Worm (Caenorhabditis elegans) whole organism, L4 larva: ENCODE measurements around the gene col-159.

Source experiments
- R02D3.7 ChIP-seq: fragments of 150-350 bp; sonication (generic microtip); optimal IDR thresholded peaks from 3 replicates; lab custom pipeline; 2014; ENCODE audit warnings: missing biosample characterization, missing genetic modification characterization
- ZK546.5 ChIP-seq, 2 experiments: sonication (generic microtip); optimal IDR thresholded peaks; 2 replicates each; lab custom pipeline; 2017; ENCODE audit warnings: missing biosample characterization in 2 of 2, missing genetic modification characterization in 2 of 2
- dpl-1 ChIP-seq: fragments of 150-350 bp; optimal IDR thresholded peaks from 2 replicates; lab custom pipeline; 2014; ENCODE audit warnings: missing biosample characterization, missing genetic modification reagents, missing genetic modification characterization
- dve-1 ChIP-seq: sonication (generic microtip); optimal IDR thresholded peaks from 2 replicates; lab custom pipeline; 2017; ENCODE audit warnings: antibody characterized with exemption, mild to moderate bottlenecking, missing genetic modification characterization, missing compliant biosample characterization; ENCODE audit not compliant: insufficient read depth
- egl-27 ChIP-seq: sonication (generic microtip); optimal IDR thresholded peaks from 3 replicates; lab custom pipeline; 2017; ENCODE audit warnings: missing biosample characterization, missing genetic modification reagents, missing genetic modification characterization
- nhr-42 ChIP-seq: fragments of 200-800 bp; sonication (Bioruptor generic); IDR thresholded peaks from 2 replicates; pipeline ENCODE4 v1.3.6; 2022; ENCODE audit warnings: missing genetic modification characterization, missing compliant biosample characterization
- zag-1 ChIP-seq: fragments of 150-350 bp; optimal IDR thresholded peaks from 2 replicates; lab custom pipeline; 2014; ENCODE audit warnings: missing biosample characterization, missing genetic modification characterization

DNA sequence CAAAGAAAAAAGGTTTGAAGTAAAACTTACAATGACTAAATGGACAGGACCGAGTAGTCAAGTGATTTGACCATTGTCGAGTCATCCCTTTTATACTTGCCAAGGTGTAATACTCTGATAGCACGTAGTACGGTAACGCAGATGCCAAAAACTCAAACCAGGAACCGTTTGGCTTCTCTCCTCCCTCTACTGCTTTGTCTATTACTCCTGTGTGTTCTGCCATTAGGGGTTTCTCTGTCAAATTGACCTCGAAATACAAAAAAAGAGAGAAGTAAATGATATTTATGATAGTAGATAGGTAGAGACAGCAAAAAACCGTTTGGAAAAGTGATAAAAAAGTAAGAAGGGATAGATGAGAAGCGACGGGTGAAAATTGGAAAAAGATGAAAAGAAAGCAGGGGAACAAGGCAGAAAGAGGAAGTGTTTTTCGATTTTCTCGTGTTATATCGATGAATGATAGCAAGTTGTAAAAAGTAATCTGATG, at the start of gene col-159, which contains the start of gene col-160:
- TF ChIP-seq nhr-42 (GFP tag; lab: Robert Waterston, UW) = no peak
- peak; percentile 23 for TF ChIP-seq dve-1 (tag; lab: Kevin White, UChicago)
- TF ChIP-seq egl-27 (tag; lab: Kevin White, UChicago) = no peak
- TF ChIP-seq R02D3.7 = no peak
- no peak for TF ChIP-seq zag-1 (tag; lab: Kevin White, UChicago)
- TF ChIP-seq dpl-1 = no peak
- TF ChIP-seq ZK546.5 (tag; optimal IDR thresholded peaks at IDR 0.05; lab: Kevin White, UChicago) = no peak
